Worm (Caenorhabditis elegans) whole organism, L1 larva: ENCODE data around the gene C07G1.15.

ENCODE experiments used
- ama-1 ChIP-seq: fragments of 150-350 bp; optimal IDR thresholded peaks from 2 replicates; lab custom pipeline; 2014
- ceh-63 ChIP-seq: fragments of 200-800 bp; sonication (Bioruptor generic); optimal IDR thresholded peaks from 2 replicates; lab custom pipeline; 2018; ENCODE audit warnings: mild to moderate bottlenecking, missing genetic modification characterization, missing compliant biosample characterization
- efl-1 ChIP-seq, 4 experiments: fragments of 150-350 bp; optimal IDR thresholded peaks in 3 of 4; peaks in 1 of 4; 1 replicate in 1 of 4; 2 replicates in 3 of 4; lab custom pipeline; 2014; ENCODE audit warnings: missing biosample characterization in 2 of 4, missing genetic modification characterization in 2 of 4, missing genetic modification reagents in 2 of 4
- egl-27 ChIP-seq, 2 experiments: fragments of 150-350 bp in 1 of 2; sonication (generic microtip); optimal IDR thresholded peaks; 3 replicates each; lab custom pipeline; 2017 to 2018; ENCODE audit warnings: missing biosample characterization in 2 of 2, missing genetic modification characterization in 2 of 2, missing genetic modification reagents in 2 of 2
- fkh-10 ChIP-seq: sonication (generic microtip); optimal IDR thresholded peaks from 2 replicates; lab custom pipeline; 2017; ENCODE audit warnings: missing biosample characterization, missing genetic modification reagents, missing genetic modification characterization
- fos-1 ChIP-seq: fragments of 150-350 bp; optimal IDR thresholded peaks from 2 replicates; lab custom pipeline; 2014; ENCODE audit warnings: missing biosample characterization, missing genetic modification characterization
- lin-13 ChIP-seq: fragments of 150-350 bp; optimal IDR thresholded peaks from 2 replicates; lab custom pipeline; 2014; ENCODE audit warnings: missing biosample characterization, missing genetic modification reagents, missing genetic modification characterization
- nhr-11 ChIP-seq: fragments of 150-350 bp; optimal IDR thresholded peaks from 2 replicates; lab custom pipeline; 2014; ENCODE audit warnings: missing biosample characterization, missing genetic modification characterization
- nhr-90 ChIP-seq: sonication (generic microtip); optimal IDR thresholded peaks from 2 replicates; lab custom pipeline; 2016; ENCODE audit warnings: mild to moderate bottlenecking, missing genetic modification characterization, missing compliant biosample characterization; ENCODE audit not compliant: poor library complexity
- pax-3 ChIP-seq: fragments of 200-800 bp; sonication (Bioruptor generic); optimal IDR thresholded peaks from 2 replicates; lab custom pipeline; 2018; ENCODE audit warnings: mild to moderate bottlenecking, missing genetic modification characterization, moderate library complexity, missing compliant biosample characterization
- skn-1 ChIP-seq: fragments of 150-350 bp; optimal IDR thresholded peaks from 2 replicates; lab custom pipeline; 2014; ENCODE audit warnings: missing biosample characterization, missing genetic modification characterization
- unc-62 ChIP-seq: fragments of 150-350 bp; optimal IDR thresholded peaks from 2 replicates; lab custom pipeline; 2014; ENCODE audit warnings: missing biosample characterization, missing genetic modification reagents, missing genetic modification characterization
- ztf-4 ChIP-seq: fragments of 150-350 bp; optimal IDR thresholded peaks from 2 replicates; lab custom pipeline; 2014; ENCODE audit warnings: missing biosample characterization, missing genetic modification characterization

DNA sequence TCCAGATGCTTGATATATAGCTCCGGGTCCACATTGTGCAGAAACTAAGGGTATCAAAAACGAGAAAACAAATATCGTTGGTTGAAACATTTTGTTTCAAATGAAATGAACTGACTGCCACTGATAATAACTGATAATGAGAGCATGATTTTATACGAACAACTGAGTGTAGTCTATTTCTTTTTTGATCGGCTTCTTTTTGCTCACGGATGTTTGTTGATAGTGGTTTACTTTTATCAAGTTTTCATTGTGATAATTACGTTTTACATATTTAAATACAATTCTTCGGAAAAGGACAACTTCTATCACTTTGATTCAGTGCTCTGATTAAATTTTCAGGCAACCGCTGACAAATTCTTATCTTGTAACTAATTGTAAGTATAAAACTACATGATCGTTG is 6.1 kb upstream of the C07G1.15 start, which contains the start of gene clec-51:
- TF ChIP-seq pax-3 (tag; lab: Kevin White, UChicago) = no peak
- TF ChIP-seq nhr-11 (tag; lab: Kevin White, UChicago) = no peak
- no peak for TF ChIP-seq lin-13 (GFP tag; lab: Kevin White, UChicago)
- no peak for TF ChIP-seq fos-1 (tag; lab: Kevin White, UChicago)
- TF ChIP-seq unc-62 (GFP tag; lab: Kevin White, UChicago) = no peak
- TF ChIP-seq efl-1 (optimal IDR thresholded peaks at IDR 0.05; lab: Kevin White, UChicago) = no peak
- no peak for TF ChIP-seq efl-1 (GFP tag; optimal IDR thresholded peaks at IDR 0.05 in 1 of 2; lab: Kevin White, UChicago)
- TF ChIP-seq egl-27 (tag; optimal IDR thresholded peaks at IDR 0.05; lab: Kevin White, UChicago) = no peak
- TF ChIP-seq skn-1 (tag; lab: Kevin White, UChicago) = no peak
- no peak for TF ChIP-seq ztf-4 (tag; lab: Kevin White, UChicago)
- no peak for TF ChIP-seq fkh-10 (GFP tag; lab: Kevin White, UChicago)
- no peak for TF ChIP-seq ceh-63 (GFP tag; lab: Kevin White, UChicago)
- TF ChIP-seq ama-1 = no peak
- TF ChIP-seq nhr-90 (tag; lab: Kevin White, UChicago) = no peak
